Fruit fly (Drosophila melanogaster) whole organism, embryonic: ENCODE measurements around the gene Tnpo-SR.

Experiments used
- Antp ChIP-seq: fragments of 200-800 bp; sonication (Bioruptor generic); optimal IDR thresholded peaks from 3 replicates; lab custom pipeline; 2016; ENCODE audit warnings: missing biosample characterization, missing genetic modification characterization
- C15 ChIP-seq: fragments of 200-800 bp; sonication (Bioruptor generic); IDR thresholded peaks from 3 replicates; pipeline ENCODE4 v1.3.6; 2022; ENCODE audit warnings: missing biosample characterization, missing genetic modification characterization
- CG10147 ChIP-seq: fragments of 200-800 bp; sonication (Bioruptor generic); optimal IDR thresholded peaks from 2 replicates; lab custom pipeline; 2019; ENCODE audit warnings: missing biosample characterization, mild to moderate bottlenecking, missing genetic modification characterization, moderate library complexity
- CG10274 ChIP-seq: fragments of 200-800 bp; sonication (Bioruptor generic); optimal IDR thresholded peaks from 3 replicates; lab custom pipeline; 2017; ENCODE audit warnings: missing biosample characterization, mild to moderate bottlenecking, missing genetic modification characterization
- CG12155 ChIP-seq: fragments of 200-800 bp; sonication (Bioruptor generic); optimal IDR thresholded peaks from 3 replicates; lab custom pipeline; 2016; ENCODE audit warnings: missing biosample characterization, missing genetic modification characterization
- CG12769 ChIP-seq: fragments of 200-800 bp; sonication (Bioruptor generic); optimal IDR thresholded peaks from 2 replicates; lab custom pipeline; 2019; ENCODE audit warnings: missing biosample characterization, mild to moderate bottlenecking, missing genetic modification characterization, moderate library complexity
- CG13624 ChIP-seq: fragments of 200-800 bp; sonication (Bioruptor generic); optimal IDR thresholded peaks from 2 replicates; lab custom pipeline; 2016; ENCODE audit warnings: missing biosample characterization, missing genetic modification characterization
- CG17568 ChIP-seq: fragments of 200-800 bp; sonication (Bioruptor generic); optimal IDR thresholded peaks from 2 replicates; lab custom pipeline; 2018; ENCODE audit warnings: missing biosample characterization, mild to moderate bottlenecking, missing genetic modification characterization, moderate library complexity
- CG18599 ChIP-seq: fragments of 200-800 bp; sonication (Bioruptor generic); optimal IDR thresholded peaks from 3 replicates; lab custom pipeline; 2017; ENCODE audit warnings: missing biosample characterization, missing genetic modification characterization, mild to moderate bottlenecking, moderate library complexity, missing genetic modification reagents
- CG18619 ChIP-seq: fragments of 200-800 bp; sonication (Bioruptor generic); optimal IDR thresholded peaks from 3 replicates; lab custom pipeline; 2017; ENCODE audit warnings: missing biosample characterization, mild to moderate bottlenecking, missing genetic modification characterization
- CG2120 ChIP-seq: fragments of 200-800 bp; sonication (Bioruptor generic); optimal IDR thresholded peaks from 3 replicates; lab custom pipeline; 2016; ENCODE audit warnings: missing biosample characterization, missing genetic modification characterization
- CG30403 ChIP-seq: fragments of 200-800 bp; sonication (Bioruptor generic); optimal IDR thresholded peaks from 3 replicates; lab custom pipeline; 2016; ENCODE audit warnings: missing biosample characterization, missing genetic modification characterization
- CG32532 ChIP-seq: fragments of 200-800 bp; sonication (Bioruptor generic); IDR thresholded peaks from 2 replicates; pipeline ENCODE4 v1.3.6; 2022; ENCODE audit warnings: missing biosample characterization, missing genetic modification characterization
- CG6175 ChIP-seq: fragments of 200-800 bp; sonication (Bioruptor generic); IDR thresholded peaks from 3 replicates; pipeline ENCODE4 v1.3.6; 2022; ENCODE audit warnings: missing biosample characterization, missing genetic modification characterization
- CG6689 ChIP-seq: fragments of 200-800 bp; sonication (Bioruptor generic); IDR thresholded peaks from 2 replicates; pipeline ENCODE4 v1.3.6; 2022; ENCODE audit warnings: missing biosample characterization, missing genetic modification characterization
- CG6765 ChIP-seq: fragments of 200-800 bp; sonication (Bioruptor generic); optimal IDR thresholded peaks from 3 replicates; lab custom pipeline; 2017; ENCODE audit warnings: missing biosample characterization, mild to moderate bottlenecking, missing genetic modification characterization
- CG7357 ChIP-seq: fragments of 200-800 bp; sonication (Bioruptor generic); IDR thresholded peaks from 3 replicates; pipeline ENCODE4 v1.3.6; 2022; ENCODE audit warnings: missing biosample characterization, missing genetic modification characterization
- CG7786 ChIP-seq: fragments of 200-800 bp; sonication (Bioruptor generic); optimal IDR thresholded peaks from 2 replicates; lab custom pipeline; 2016; ENCODE audit warnings: missing biosample characterization, missing genetic modification characterization
- CG9932 ChIP-seq: fragments of 200-800 bp; sonication (Bioruptor generic); IDR thresholded peaks from 2 replicates; pipeline ENCODE4 v1.3.6; 2022; ENCODE audit warnings: missing biosample characterization, missing genetic modification characterization
- CHES-1-like ChIP-seq: fragments of 200-800 bp; sonication (Bioruptor generic); optimal IDR thresholded peaks from 2 replicates; lab custom pipeline; 2016; ENCODE audit warnings: missing biosample characterization, missing genetic modification characterization
- D19B ChIP-seq: fragments of 200-800 bp; sonication (Bioruptor generic); optimal IDR thresholded peaks from 2 replicates; lab custom pipeline; 2017; ENCODE audit warnings: missing biosample characterization, mild to moderate bottlenecking, missing genetic modification characterization
- Dip3 ChIP-seq: fragments of 200-800 bp; sonication (Bioruptor generic); optimal IDR thresholded peaks from 3 replicates; lab custom pipeline; 2016; ENCODE audit warnings: missing biosample characterization, missing genetic modification characterization
- Ets65A ChIP-seq: fragments of 200-800 bp; sonication (Bioruptor generic); peaks from one replicate; lab custom pipeline; 2016; ENCODE audit warnings: missing biosample characterization, missing genetic modification characterization
- Fer3 ChIP-seq: fragments of 200-800 bp; sonication (Bioruptor generic); optimal IDR thresholded peaks from 2 replicates; lab custom pipeline; 2018; ENCODE audit warnings: missing biosample characterization, mild to moderate bottlenecking, missing genetic modification characterization, moderate library complexity
- HLH54F ChIP-seq: fragments of 200-800 bp; sonication (Bioruptor generic); optimal IDR thresholded peaks from 3 replicates; lab custom pipeline; 2016; ENCODE audit warnings: missing biosample characterization, missing genetic modification characterization
- HmgZ ChIP-seq: fragments of 200-800 bp; sonication (Bioruptor generic); optimal IDR thresholded peaks from 2 replicates; lab custom pipeline; 2018; ENCODE audit warnings: missing biosample characterization, mild to moderate bottlenecking, missing genetic modification characterization
- Med ChIP-seq: fragments of 200-800 bp; sonication (Bioruptor generic); peaks from one replicate; lab custom pipeline; 2016; ENCODE audit warnings: missing biosample characterization, missing genetic modification characterization, mild to moderate bottlenecking, inconsistent platforms, moderate library complexity
- Meics ChIP-seq: fragments of 200-800 bp; sonication (Bioruptor generic); optimal IDR thresholded peaks from 2 replicates; lab custom pipeline; 2017; ENCODE audit warnings: missing biosample characterization, mild to moderate bottlenecking, missing genetic modification characterization
- NK7.1 ChIP-seq: fragments of 200-800 bp; sonication (Bioruptor generic); optimal IDR thresholded peaks from 3 replicates; lab custom pipeline; 2016; ENCODE audit warnings: missing biosample characterization, missing genetic modification characterization
- Rfx ChIP-seq: fragments of 200-800 bp; sonication (Bioruptor generic); IDR thresholded peaks from 2 replicates; pipeline ENCODE4 v1.3.6; 2022; ENCODE audit warnings: missing biosample characterization, missing genetic modification characterization
- al ChIP-seq: fragments of 200-800 bp; sonication (Bioruptor generic); IDR thresholded peaks from 2 replicates; pipeline ENCODE4 v1.3.6; 2022; ENCODE audit warnings: missing biosample characterization, missing genetic modification characterization
- corto ChIP-seq: fragments of 200-800 bp; sonication (Bioruptor generic); optimal IDR thresholded peaks from 2 replicates; lab custom pipeline; 2016; ENCODE audit warnings: missing biosample characterization, mild to moderate bottlenecking, missing genetic modification characterization, moderate library complexity
- dpn ChIP-seq, 2 experiments: fragments of 200-800 bp; sonication (Bioruptor generic); optimal IDR thresholded peaks; 3 replicates each; lab custom pipeline; 2016; ENCODE audit warnings: missing biosample characterization in 2 of 2, missing genetic modification characterization in 2 of 2
- fu2 ChIP-seq: fragments of 200-800 bp; sonication (Bioruptor generic); optimal IDR thresholded peaks from 2 replicates; lab custom pipeline; 2016; ENCODE audit warnings: missing biosample characterization, missing genetic modification characterization
- hb ChIP-seq: fragments of 200-800 bp; sonication (Bioruptor generic); IDR thresholded peaks from 3 replicates; pipeline ENCODE4 v1.3.6; 2022; ENCODE audit warnings: missing biosample characterization, missing genetic modification characterization; ENCODE audit not compliant: partially characterized antibody
- klu ChIP-seq: fragments of 200-800 bp; sonication (Bioruptor generic); IDR thresholded peaks from 2 replicates; pipeline ENCODE4 v1.3.6; 2022; ENCODE audit warnings: missing biosample characterization, missing genetic modification characterization
- lilli ChIP-seq: fragments of 200-800 bp; sonication (Bioruptor generic); optimal IDR thresholded peaks from 3 replicates; lab custom pipeline; 2016; ENCODE audit warnings: missing biosample characterization, missing genetic modification characterization
- lmd ChIP-seq: fragments of 200-800 bp; sonication (Bioruptor generic); IDR thresholded peaks from 2 replicates; pipeline ENCODE4 v1.3.6; 2022; ENCODE audit warnings: missing biosample characterization, missing genetic modification characterization
- luna ChIP-seq: fragments of 200-800 bp; sonication (Bioruptor generic); optimal IDR thresholded peaks from 2 replicates; lab custom pipeline; 2016; ENCODE audit warnings: missing biosample characterization, missing genetic modification characterization
- pho ChIP-seq: fragments of 200-800 bp; sonication (Bioruptor generic); optimal IDR thresholded peaks from 2 replicates; lab custom pipeline; 2016; ENCODE audit warnings: missing biosample characterization, missing genetic modification characterization
- row ChIP-seq: fragments of 200-800 bp; sonication (Bioruptor generic); IDR thresholded peaks from 3 replicates; pipeline ENCODE4 v1.3.6; 2022; ENCODE audit warnings: missing biosample characterization, missing genetic modification characterization
- sisA ChIP-seq: fragments of 200-800 bp; sonication (Bioruptor generic); IDR thresholded peaks from 2 replicates; pipeline ENCODE4 v1.3.6; 2022; ENCODE audit warnings: missing biosample characterization, missing genetic modification characterization
- slbo ChIP-seq: fragments of 200-800 bp; sonication (Bioruptor generic); IDR thresholded peaks from 2 replicates; pipeline ENCODE4 v1.3.6; 2022; ENCODE audit warnings: missing biosample characterization, missing genetic modification characterization
- sqz ChIP-seq: fragments of 200-800 bp; sonication (Bioruptor generic); optimal IDR thresholded peaks from 3 replicates; lab custom pipeline; 2018; ENCODE audit warnings: missing biosample characterization, mild to moderate bottlenecking, missing genetic modification characterization
- tin ChIP-seq: fragments of 200-800 bp; sonication (Bioruptor generic); optimal IDR thresholded peaks from 3 replicates; lab custom pipeline; 2016; ENCODE audit warnings: missing biosample characterization, missing genetic modification characterization
- tx ChIP-seq: fragments of 200-800 bp; sonication (Bioruptor generic); optimal IDR thresholded peaks from 2 replicates; lab custom pipeline; 2016; ENCODE audit warnings: missing biosample characterization, missing genetic modification characterization
- zfh2 ChIP-seq: fragments of 200-800 bp; sonication (Bioruptor generic); optimal IDR thresholded peaks from 2 replicates; lab custom pipeline; 2016; ENCODE audit warnings: missing biosample characterization, missing genetic modification characterization

Gene Tnpo-SR

dm6 chr2L:2734215-2734614 lies 25.5 kb upstream of the Tnpo-SR start (continued):
- TF ChIP-seq al = peak; percentile 67
- TF ChIP-seq hb (GFP tag; lab: Robert Waterston, UW) = no peak
- peak; percentile 76 for TF ChIP-seq CG18599 (GFP tag; lab: Kevin White, UChicago)
- TF ChIP-seq NK7.1 (GFP tag; lab: Kevin White, UChicago) = peak; percentile 12

- peak; percentile 7 for TF ChIP-seq CG30403 (GFP tag; lab: Kevin White, UChicago)
- TF ChIP-seq CG10274 (GFP tag; lab: Kevin White, UChicago) = peak; percentile 96
- TF ChIP-seq Meics (GFP tag; lab: Kevin White, UChicago) = peak; percentile 12
- peak; percentile 12 for TF ChIP-seq luna (GFP tag; lab: Kevin White, UChicago)
- peak; percentile 79 for TF ChIP-seq Med (GFP tag; lab: Kevin White, UChicago)
- peak; percentile 59 for TF ChIP-seq CG9932 (GFP tag; lab: Robert Waterston, UW)
- TF ChIP-seq corto (GFP tag; lab: Kevin White, UChicago) = no peak
- TF ChIP-seq al = peak; percentile 56; the same call in 1 of the 2 replicates
- peak; percentile 11 for TF ChIP-seq Antp (GFP tag; lab: Kevin White, UChicago)
- TF ChIP-seq CHES-1-like (GFP tag; lab: Kevin White, UChicago) = peak; percentile 12
- TF ChIP-seq klu = 0 out of 2 replicates have a peak, but pooled peaks have one; percentile 29
- peak in 1 of 2 experiments; percentile 14 for TF ChIP-seq dpn (GFP tag; optimal IDR thresholded peaks at IDR 0.05; lab: Kevin White, UChicago)
- no peak for TF ChIP-seq CG17568 (GFP tag; lab: Kevin White, UChicago)
- peak; percentile 32; the same call in 1 of the 2 replicates for TF ChIP-seq slbo (GFP tag; lab: Robert Waterston, UW)
- peak; percentile 43 for TF ChIP-seq Ets65A
- no peak for TF ChIP-seq Fer3 (tag; lab: Kevin White, UChicago)
- peak; percentile 63 for TF ChIP-seq CG2120 (GFP tag; lab: Kevin White, UChicago)
- peak; percentile 17 for TF ChIP-seq CG18619
- peak; percentile 17 for TF ChIP-seq D19B (GFP tag; lab: Kevin White, UChicago)
- TF ChIP-seq tx = no peak
- no peak for TF ChIP-seq HmgZ (tag; lab: Kevin White, UChicago)
- 0 out of 3 replicates have a peak, but pooled peaks have one; percentile 23 for TF ChIP-seq C15
- TF ChIP-seq row (GFP tag; lab: Robert Waterston, UW) = 0 out of 3 replicates have a peak, but pooled peaks have one; percentile 43
- peak; percentile 47 for TF ChIP-seq CG12769
- TF ChIP-seq tin (GFP tag; lab: Kevin White, UChicago) = no peak
- peak; percentile 35 for TF ChIP-seq HLH54F (GFP tag; lab: Kevin White, UChicago)
- TF ChIP-seq CG10147 (GFP tag; lab: Kevin White, UChicago) = peak; percentile 37
- peak; percentile 23 for TF ChIP-seq lilli (GFP tag; lab: Kevin White, UChicago)
- peak; percentile 36 for TF ChIP-seq Dip3
- no peak for TF ChIP-seq CG6175 (GFP tag; lab: Robert Waterston, UW)
- TF ChIP-seq pho (GFP tag; lab: Kevin White, UChicago) = peak; percentile 44
- peak; percentile 11 for TF ChIP-seq CG13624
- peak; percentile 51 for TF ChIP-seq Rfx (GFP tag; lab: Robert Waterston, UW)
- peak; percentile 21 for TF ChIP-seq CG7786
- peak; percentile 52; the same call in 1 of the 2 replicates for TF ChIP-seq CG32532 (GFP tag; lab: Robert Waterston, UW)
- 0 out of 2 replicates have a peak, but pooled peaks have one; percentile 7 for TF ChIP-seq sisA (GFP tag; lab: Robert Waterston, UW)
- TF ChIP-seq zfh2 = peak; percentile 57
- TF ChIP-seq fu2 (GFP tag; lab: Kevin White, UChicago) = peak; percentile 38
- 0 out of 3 replicates have a peak, but pooled peaks have one; percentile 27 for TF ChIP-seq CG7357 (GFP tag; lab: Robert Waterston, UW)
- TF ChIP-seq CG6765 = no peak
- TF ChIP-seq CG6689 (GFP tag; lab: Robert Waterston, UW) = 0 out of 2 replicates have a peak, but pooled peaks have one; percentile 11
- TF ChIP-seq sqz = no peak
- TF ChIP-seq CG12155 = peak; percentile 6
- TF ChIP-seq lmd (GFP tag; lab: Robert Waterston, UW) = no peak
- TF ChIP-seq, all 482 proteins: peak for 34
These were observed 24.8 kb upstream of the Tnpo-SR start for dm6 chr2L:2734946-2735345.
